Fruit fly (Drosophila melanogaster) whole organism, adult: Measurements from ENCODE around the gene psh.

Experiments
- CG5204 ChIP-seq: fragments of 200-800 bp; sonication (Bioruptor generic); optimal IDR thresholded peaks from 2 replicates; lab custom pipeline; 2016; ENCODE audit warnings: missing biosample characterization, missing genetic modification characterization
- Mnt ChIP-seq: fragments of 200-800 bp; sonication (Bioruptor generic); optimal IDR thresholded peaks from 2 replicates; lab custom pipeline; 2016; ENCODE audit warnings: missing biosample characterization, mild to moderate bottlenecking, missing genetic modification characterization
- pad ChIP-seq: fragments of 200-800 bp; sonication (Bioruptor generic); optimal IDR thresholded peaks from 3 replicates; lab custom pipeline; 2017; ENCODE audit warnings: missing biosample characterization, missing genetic modification characterization, mild to moderate bottlenecking, moderate library complexity, missing genetic modification reagents

dm6 chrX:18479307-18480134 is 7.2 kb downstream of the psh start, which contains the start of gene CG32547:
- no peak for TF ChIP-seq Mnt (GFP tag; lab: Kevin White, UChicago)
- TF ChIP-seq CG5204 (GFP tag; lab: Kevin White, UChicago) = no peak
- peak; percentile 15 for TF ChIP-seq pad (GFP tag; lab: Kevin White, UChicago)
